Worm (Caenorhabditis elegans) whole organism, L1 larva: ENCODE data around the gene C05E4.7.

ENCODE experiments used
- C04F5.9 ChIP-seq: sonication (generic microtip); optimal IDR thresholded peaks from 2 replicates; lab custom pipeline; 2016; ENCODE audit warnings: missing genetic modification characterization, missing compliant biosample characterization
- C16A3.4 ChIP-seq: fragments of 150-350 bp; optimal IDR thresholded peaks from 2 replicates; lab custom pipeline; 2014; ENCODE audit warnings: missing biosample characterization, missing genetic modification characterization
- F16B12.6 ChIP-seq: fragments of 150-350 bp; optimal IDR thresholded peaks from 2 replicates; lab custom pipeline; 2014; ENCODE audit warnings: missing biosample characterization, missing genetic modification characterization
- Y116A8C.19 ChIP-seq: sonication (generic microtip); optimal IDR thresholded peaks from 2 replicates; lab custom pipeline; 2016; ENCODE audit warnings: missing compliant biosample characterization, missing genetic modification characterization, borderline replicate concordance
- ama-1 ChIP-seq: fragments of 150-350 bp; optimal IDR thresholded peaks from 2 replicates; lab custom pipeline; 2014
- blmp-1 ChIP-seq: fragments of 150-350 bp; optimal IDR thresholded peaks from 2 replicates; lab custom pipeline; 2014; ENCODE audit warnings: missing biosample characterization, missing genetic modification characterization
- ceh-8 ChIP-seq: fragments of 200-800 bp; sonication (Bioruptor generic); optimal IDR thresholded peaks from 2 replicates; lab custom pipeline; 2018; ENCODE audit warnings: mild to moderate bottlenecking, missing genetic modification characterization, moderate library complexity, missing compliant biosample characterization
- ceh-82 ChIP-seq, 3 experiments: fragments of 150-350 bp in 1 of 3; sonication (generic microtip) in 2 of 3; optimal IDR thresholded peaks; 2 replicates each; lab custom pipeline; 2014 to 2017; ENCODE audit warnings: missing biosample characterization in 3 of 3, missing genetic modification characterization in 3 of 3
- ceh-88 ChIP-seq: fragments of 200-800 bp; sonication (Bioruptor generic); IDR thresholded peaks from 2 replicates; pipeline ENCODE4 v1.3.6; 2022; ENCODE audit warnings: missing genetic modification characterization, missing compliant biosample characterization
- dpl-1 ChIP-seq, 3 experiments: fragments of 150-350 bp in 2 of 3; sonication (generic microtip) in 1 of 3; optimal IDR thresholded peaks; 2 replicates each; lab custom pipeline; 2014 to 2017; ENCODE audit warnings: missing biosample characterization in 3 of 3, missing genetic modification characterization in 3 of 3, missing genetic modification reagents in 3 of 3
- efl-1 ChIP-seq, 4 experiments: fragments of 150-350 bp; optimal IDR thresholded peaks in 3 of 4; peaks in 1 of 4; 1 replicate in 1 of 4; 2 replicates in 3 of 4; lab custom pipeline; 2014; ENCODE audit warnings: missing biosample characterization in 2 of 4, missing genetic modification characterization in 2 of 4, missing genetic modification reagents in 2 of 4
- elt-2 ChIP-seq: sonication (generic microtip); optimal IDR thresholded peaks from 2 replicates; lab custom pipeline; 2016; ENCODE audit warnings: missing genetic modification characterization, mild to moderate bottlenecking, inconsistent platforms, missing compliant biosample characterization, missing genetic modification reagents
- elt-3 ChIP-seq, 6 experiments: fragments of 150-350 bp in 1 of 6; sonication (generic microtip); optimal IDR thresholded peaks; 2 replicates each; lab custom pipeline; 2017 to 2018; ENCODE audit warnings: missing biosample characterization in 6 of 6, missing genetic modification characterization in 6 of 6, inconsistent platforms in 1 of 6
- fkh-4 ChIP-seq: sonication (generic microtip); optimal IDR thresholded peaks from 2 replicates; lab custom pipeline; 2016; ENCODE audit warnings: missing compliant biosample characterization, missing genetic modification characterization, borderline replicate concordance
- fkh-8 ChIP-seq: sonication (generic microtip); optimal IDR thresholded peaks from 2 replicates; lab custom pipeline; 2016; ENCODE audit warnings: mild to moderate bottlenecking, missing genetic modification characterization, missing compliant biosample characterization
- grh-1 ChIP-seq: fragments of 200-800 bp; sonication (Bioruptor generic); IDR thresholded peaks from 2 replicates; pipeline ENCODE4 v1.3.6; 2022; ENCODE audit warnings: missing genetic modification reagents, missing genetic modification characterization, missing compliant biosample characterization
- hlh-17 ChIP-seq: fragments of 200-800 bp; sonication (Bioruptor generic); optimal IDR thresholded peaks from 2 replicates; lab custom pipeline; 2018; ENCODE audit warnings: missing genetic modification characterization, mild to moderate bottlenecking, missing compliant biosample characterization, moderate library complexity, borderline replicate concordance
- hpl-2 ChIP-seq: fragments of 150-350 bp; optimal IDR thresholded peaks from 2 replicates; lab custom pipeline; 2014; ENCODE audit warnings: missing biosample characterization, missing genetic modification reagents, missing genetic modification characterization
- irx-1 ChIP-seq: sonication (generic microtip); optimal IDR thresholded peaks from 2 replicates; lab custom pipeline; 2016; ENCODE audit warnings: missing genetic modification characterization, missing compliant biosample characterization
- isw-1 ChIP-seq: fragments of 200-800 bp; sonication (Bioruptor generic); IDR thresholded peaks from 2 replicates; pipeline ENCODE4 v1.3.6; 2022; ENCODE audit warnings: missing genetic modification characterization, missing compliant biosample characterization
- jun-1 ChIP-seq: fragments of 150-350 bp; optimal IDR thresholded peaks from 2 replicates; lab custom pipeline; 2014; ENCODE audit warnings: missing biosample characterization, missing genetic modification reagents, missing genetic modification characterization
- lin-13 ChIP-seq: fragments of 150-350 bp; optimal IDR thresholded peaks from 2 replicates; lab custom pipeline; 2014; ENCODE audit warnings: missing biosample characterization, missing genetic modification reagents, missing genetic modification characterization
- lin-14 ChIP-seq: fragments of 200-800 bp; sonication (Bioruptor generic); optimal IDR thresholded peaks from 2 replicates; lab custom pipeline; 2018; ENCODE audit warnings: mild to moderate bottlenecking, missing genetic modification characterization, moderate library complexity, missing compliant biosample characterization
- lin-15B ChIP-seq: fragments of 150-350 bp; sonication (generic microtip); optimal IDR thresholded peaks from 3 replicates; lab custom pipeline; 2014; ENCODE audit warnings: missing biosample characterization, missing genetic modification characterization
- lin-35 ChIP-seq, 2 experiments: fragments of 150-350 bp; optimal IDR thresholded peaks; 2 replicates each; lab custom pipeline; 2014; ENCODE audit warnings: missing biosample characterization in 2 of 2, missing genetic modification characterization in 2 of 2, missing genetic modification reagents in 2 of 2
- lir-3 ChIP-seq: sonication (generic microtip); optimal IDR thresholded peaks from 2 replicates; lab custom pipeline; 2016; ENCODE audit warnings: mild to moderate bottlenecking, missing genetic modification characterization, moderate library complexity, missing compliant biosample characterization; ENCODE audit not compliant: poor library complexity
- lsy-2 ChIP-seq, 2 experiments: fragments of 150-350 bp; optimal IDR thresholded peaks; 2 replicates each; lab custom pipeline; 2014; ENCODE audit warnings: missing biosample characterization in 2 of 2, missing genetic modification characterization in 2 of 2
- mdl-1 ChIP-seq, 2 experiments: fragments of 150-350 bp; optimal IDR thresholded peaks; 2 replicates each; lab custom pipeline; 2014 to 2017; ENCODE audit warnings: missing biosample characterization in 2 of 2, missing genetic modification characterization in 2 of 2, inconsistent platforms in 1 of 2
- mef-2 ChIP-seq: fragments of 150-350 bp; optimal IDR thresholded peaks from 2 replicates; lab custom pipeline; 2014; ENCODE audit warnings: missing biosample characterization, missing genetic modification characterization
- mep-1 ChIP-seq: fragments of 150-350 bp; optimal IDR thresholded peaks from 2 replicates; lab custom pipeline; 2014; ENCODE audit warnings: missing biosample characterization, missing genetic modification characterization
- nhr-12 ChIP-seq: sonication (generic microtip); optimal IDR thresholded peaks from 2 replicates; lab custom pipeline; 2017; ENCODE audit warnings: missing biosample characterization, missing genetic modification characterization
- nhr-19 ChIP-seq: fragments of 200-800 bp; sonication (Bioruptor generic); conservative IDR thresholded peaks from 2 replicates; pipeline ENCODE4 v1.3.6; 2022; ENCODE audit warnings: missing genetic modification characterization, missing compliant biosample characterization
- nhr-28 ChIP-seq: fragments of 150-350 bp; optimal IDR thresholded peaks from 2 replicates; lab custom pipeline; 2014; ENCODE audit warnings: missing biosample characterization, missing genetic modification characterization
- nhr-71 ChIP-seq: sonication (generic microtip); optimal IDR thresholded peaks from 2 replicates; lab custom pipeline; 2016; ENCODE audit warnings: mild to moderate bottlenecking, missing genetic modification characterization, moderate library complexity, missing compliant biosample characterization
- nhr-77 ChIP-seq: fragments of 150-350 bp; optimal IDR thresholded peaks from 2 replicates; lab custom pipeline; 2014; ENCODE audit warnings: missing biosample characterization, missing genetic modification characterization
- nhr-90 ChIP-seq: sonication (generic microtip); optimal IDR thresholded peaks from 2 replicates; lab custom pipeline; 2016; ENCODE audit warnings: mild to moderate bottlenecking, missing genetic modification characterization, missing compliant biosample characterization; ENCODE audit not compliant: poor library complexity
- pag-3 ChIP-seq: sonication (generic microtip); optimal IDR thresholded peaks from 2 replicates; lab custom pipeline; 2017; ENCODE audit warnings: missing genetic modification characterization, mild to moderate bottlenecking, missing compliant biosample characterization, antibody characterized with exemption, borderline replicate concordance; ENCODE audit not compliant: insufficient read depth
- pax-3 ChIP-seq: fragments of 200-800 bp; sonication (Bioruptor generic); optimal IDR thresholded peaks from 2 replicates; lab custom pipeline; 2018; ENCODE audit warnings: mild to moderate bottlenecking, missing genetic modification characterization, moderate library complexity, missing compliant biosample characterization
- pqm-1 ChIP-seq: sonication (generic microtip); optimal IDR thresholded peaks from 3 replicates; lab custom pipeline; 2017; ENCODE audit warnings: missing biosample characterization, missing genetic modification characterization
- rnt-1 ChIP-seq: sonication (generic microtip); optimal IDR thresholded peaks from 2 replicates; lab custom pipeline; 2016; ENCODE audit warnings: mild to moderate bottlenecking, missing genetic modification characterization, moderate library complexity, missing compliant biosample characterization
- skn-1 ChIP-seq: fragments of 150-350 bp; optimal IDR thresholded peaks from 2 replicates; lab custom pipeline; 2014; ENCODE audit warnings: missing biosample characterization, missing genetic modification characterization
- snu-23 ChIP-seq: sonication (generic microtip); optimal IDR thresholded peaks from 2 replicates; lab custom pipeline; 2016; ENCODE audit warnings: missing genetic modification characterization, missing compliant biosample characterization
- sptf-1 ChIP-seq: fragments of 150-350 bp; optimal IDR thresholded peaks from 2 replicates; lab custom pipeline; 2014; ENCODE audit warnings: missing biosample characterization, missing genetic modification characterization
- sup-37 ChIP-seq: fragments of 200-800 bp; sonication (Bioruptor generic); optimal IDR thresholded peaks from 2 replicates; lab custom pipeline; 2018; ENCODE audit warnings: mild to moderate bottlenecking, missing genetic modification characterization, missing compliant biosample characterization
- swsn-7 ChIP-seq: sonication (generic microtip); optimal IDR thresholded peaks from 2 replicates; lab custom pipeline; 2016; ENCODE audit warnings: missing genetic modification characterization, missing compliant biosample characterization
- tbx-2 ChIP-seq: sonication (generic microtip); optimal IDR thresholded peaks from 2 replicates; lab custom pipeline; 2016; ENCODE audit warnings: missing genetic modification characterization, missing compliant biosample characterization
- tlp-1 ChIP-seq: fragments of 150-350 bp; optimal IDR thresholded peaks from 2 replicates; lab custom pipeline; 2014; ENCODE audit warnings: missing biosample characterization, missing genetic modification characterization
- unc-130 ChIP-seq: fragments of 150-350 bp; optimal IDR thresholded peaks from 2 replicates; lab custom pipeline; 2017; ENCODE audit warnings: missing biosample characterization, missing genetic modification characterization, inconsistent platforms
- vab-15 ChIP-seq: sonication (generic microtip); optimal IDR thresholded peaks from 2 replicates; lab custom pipeline; 2017; ENCODE audit warnings: missing genotype, mild to moderate bottlenecking, missing genetic modification characterization, missing compliant biosample characterization
- ztf-11 ChIP-seq, 2 experiments: sonication (generic microtip); optimal IDR thresholded peaks; 2 replicates each; lab custom pipeline; 2016 to 2017; ENCODE audit warnings: missing genetic modification characterization in 2 of 2, missing biosample characterization in 1 of 2, missing compliant biosample characterization in 1 of 2

Gene C05E4.7

DNA sequence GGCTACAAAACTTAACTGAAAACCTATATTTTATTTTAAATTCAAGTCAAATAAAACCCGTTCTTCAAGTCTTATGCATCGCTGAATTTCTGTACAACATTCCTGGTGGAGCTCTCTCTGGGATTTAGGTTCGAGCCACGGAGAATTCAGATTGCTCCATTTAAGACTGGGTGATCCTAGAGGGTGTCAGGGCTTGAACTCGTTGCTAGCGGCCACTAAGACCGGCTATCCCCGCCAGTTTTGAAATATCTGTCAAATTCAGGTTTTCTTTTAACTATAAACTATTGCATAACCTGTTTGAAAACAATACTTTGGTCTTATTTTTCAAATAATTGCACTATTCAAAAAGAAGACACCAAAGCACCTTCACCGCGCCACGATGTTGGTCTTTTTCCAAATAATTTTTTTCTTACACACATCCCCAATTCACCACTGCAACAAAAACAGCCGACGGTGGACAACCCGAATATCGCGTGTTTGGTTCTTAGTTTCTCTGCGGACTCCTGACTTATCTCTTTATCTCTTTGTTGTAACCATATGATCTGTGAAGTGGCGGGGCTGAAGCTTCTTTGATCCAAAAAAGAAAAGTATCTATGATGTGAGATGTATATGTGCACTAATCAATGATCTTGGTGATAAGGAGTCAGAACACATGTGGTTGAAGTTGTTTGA, 13.0 kb upstream of the C05E4.7 start:
- TF ChIP-seq blmp-1 (tag; lab: Kevin White, UChicago), result peak; percentile 54
- no peak for TF ChIP-seq Y116A8C.19 (tag; lab: Kevin White, UChicago)
- no peak for TF ChIP-seq hlh-17 (GFP tag; lab: Kevin White, UChicago)
- TF ChIP-seq dpl-1 (GFP tag; optimal IDR thresholded peaks at IDR 0.05; lab: Kevin White, UChicago), result peak in 2 of 3 experiments; percentile 8 to 34
- TF ChIP-seq ceh-8 (GFP tag; lab: Kevin White, UChicago), result no peak
- TF ChIP-seq isw-1 (GFP tag; lab: Robert Waterston, UW), result no peak
- TF ChIP-seq swsn-7 (tag; lab: Kevin White, UChicago), result peak; percentile 39
- TF ChIP-seq ztf-11 (tag; optimal IDR thresholded peaks at IDR 0.05; lab: Kevin White, UChicago), result no peak
- peak; percentile 71 for TF ChIP-seq tbx-2 (tag; lab: Kevin White, UChicago)
- TF ChIP-seq C04F5.9 (tag; lab: Kevin White, UChicago), result peak; percentile 44
- peak; percentile 57 for TF ChIP-seq C16A3.4
- TF ChIP-seq nhr-71 (tag; lab: Kevin White, UChicago), result peak; percentile 96
- TF ChIP-seq tlp-1 (tag; lab: Kevin White, UChicago), result no peak
- peak; percentile 91 for TF ChIP-seq lin-14 (GFP tag; lab: Kevin White, UChicago)
- no peak for TF ChIP-seq lin-13
- TF ChIP-seq irx-1 (tag; lab: Kevin White, UChicago), result peak; percentile 28
- TF ChIP-seq rnt-1, result peak; percentile 80
- peak; percentile 40; the same call in 1 of the 2 replicates for TF ChIP-seq ceh-88 (GFP tag; lab: Robert Waterston, UW)
- TF ChIP-seq lin-35 (GFP tag; optimal IDR thresholded peaks at IDR 0.05; lab: Kevin White, UChicago), result peak in 1 of 2 experiments; percentile 76
- TF ChIP-seq elt-3 (tag; optimal IDR thresholded peaks at IDR 0.05; lab: Kevin White, UChicago), result peak in 2 of 6 experiments; percentile 13 to 83
- no peak for TF ChIP-seq lin-15B
- TF ChIP-seq sup-37 (GFP tag; lab: Kevin White, UChicago), result peak; percentile 40
- no peak for TF ChIP-seq pax-3 (tag; lab: Kevin White, UChicago)
- TF ChIP-seq nhr-19 (GFP tag; lab: Robert Waterston, UW), result peak; percentile 93
- peak; percentile 68 for TF ChIP-seq unc-130 (tag; lab: Kevin White, UChicago)
- TF ChIP-seq fkh-4, result no peak
- no peak for TF ChIP-seq nhr-12 (tag; lab: Kevin White, UChicago)
- TF ChIP-seq ceh-82 (tag; optimal IDR thresholded peaks at IDR 0.05; lab: Kevin White, UChicago), result no peak
- TF ChIP-seq nhr-77 (tag; lab: Kevin White, UChicago), result no peak
- peak; percentile 7 for TF ChIP-seq elt-2 (tag; lab: Kevin White, UChicago)
- TF ChIP-seq lsy-2 (tag; optimal IDR thresholded peaks at IDR 0.05; lab: Kevin White, UChicago), result peak; percentile 38 to 62
- no peak for TF ChIP-seq jun-1 (tag; lab: Kevin White, UChicago)
- TF ChIP-seq sptf-1, result no peak
- peak; percentile 81 for TF ChIP-seq lir-3 (tag; lab: Kevin White, UChicago)
- peak in 1 of 2 experiments; percentile 86 for TF ChIP-seq mdl-1 (tag; optimal IDR thresholded peaks at IDR 0.05; lab: Kevin White, UChicago)
- TF ChIP-seq snu-23 (GFP tag; lab: Kevin White, UChicago), result peak; percentile 82
- no peak for TF ChIP-seq nhr-28 (tag; lab: Kevin White, UChicago)
- no peak for TF ChIP-seq F16B12.6 (tag; lab: Kevin White, UChicago)
- no peak for TF ChIP-seq fkh-8 (tag; lab: Kevin White, UChicago)
- peak; percentile 30; the same call in 1 of the 2 replicates for TF ChIP-seq grh-1 (GFP tag; lab: Robert Waterston, UW)
- no peak for TF ChIP-seq pqm-1 (tag; lab: Kevin White, UChicago)
- TF ChIP-seq nhr-90 (tag; lab: Kevin White, UChicago), result peak; percentile 62
- no peak for TF ChIP-seq vab-15 (tag; lab: Kevin White, UChicago)
- TF ChIP-seq mep-1 (tag; lab: Kevin White, UChicago), result peak; percentile 47
- TF ChIP-seq ama-1 (lab: Kevin White, UChicago), result peak; percentile 79
- peak in 1 of 2 experiments; percentile 14 for TF ChIP-seq efl-1 (optimal IDR thresholded peaks at IDR 0.05; lab: Kevin White, UChicago)
- TF ChIP-seq efl-1 (GFP tag; optimal IDR thresholded peaks at IDR 0.05 in 1 of 2; lab: Kevin White, UChicago), result no peak
- TF ChIP-seq mef-2 (tag; lab: Kevin White, UChicago), result no peak
- no peak for TF ChIP-seq pag-3
- TF ChIP-seq skn-1 (tag; lab: Kevin White, UChicago), result no peak
- TF ChIP-seq hpl-2, result no peak
